Fruit fly (Drosophila melanogaster) whole organism, embryonic: ENCODE measurements around the gene CG8563.
A peak's percentile ranks its signal among the peaks of the same experiment; 100 is the strongest.

ENCODE experiments used
- Abd-B ChIP-seq: fragments of 200-800 bp; sonication (Bioruptor generic); optimal IDR thresholded peaks from 2 replicates; lab custom pipeline; 2018; ENCODE audit warnings: missing biosample characterization, mild to moderate bottlenecking, missing genetic modification characterization, moderate library complexity
- BEAF-32 ChIP-seq: fragments of 200-800 bp; sonication (Bioruptor generic); optimal IDR thresholded peaks from 3 replicates; lab custom pipeline; 2017; ENCODE audit warnings: missing biosample characterization, missing genetic modification characterization, mild to moderate bottlenecking, moderate library complexity, missing genetic modification reagents
- CG12155 ChIP-seq: fragments of 200-800 bp; sonication (Bioruptor generic); optimal IDR thresholded peaks from 3 replicates; lab custom pipeline; 2016; ENCODE audit warnings: missing biosample characterization, missing genetic modification characterization
- CG13296 ChIP-seq: fragments of 200-800 bp; sonication (Bioruptor generic); optimal IDR thresholded peaks from 3 replicates; lab custom pipeline; 2018; ENCODE audit warnings: missing biosample characterization, mild to moderate bottlenecking, missing genetic modification characterization
- CG14014 ChIP-seq: fragments of 200-800 bp; sonication (Bioruptor generic); IDR thresholded peaks from 2 replicates; pipeline ENCODE4 v1.3.6; 2022; ENCODE audit warnings: missing biosample characterization, missing genetic modification characterization
- CG16863 ChIP-seq: fragments of 200-800 bp; sonication (Bioruptor generic); optimal IDR thresholded peaks from 3 replicates; lab custom pipeline; 2016; ENCODE audit warnings: missing biosample characterization, missing genetic modification characterization
- CG1832 ChIP-seq: fragments of 200-800 bp; sonication (Bioruptor generic); optimal IDR thresholded peaks from 2 replicates; lab custom pipeline; 2017; ENCODE audit warnings: missing biosample characterization, mild to moderate bottlenecking, missing genetic modification characterization, inconsistent platforms
- CG30020 ChIP-seq: fragments of 200-800 bp; optimal IDR thresholded peaks from 2 replicates; lab custom pipeline; 2019; ENCODE audit warnings: missing biosample characterization, mild to moderate bottlenecking, missing genetic modification characterization, moderate library complexity
- CG31441 ChIP-seq: fragments of 200-800 bp; sonication (Bioruptor generic); IDR thresholded peaks from 2 replicates; pipeline ENCODE4 v1.3.6; 2022; ENCODE audit warnings: missing biosample characterization, missing genetic modification characterization
- CG3407 ChIP-seq: fragments of 200-800 bp; sonication (Bioruptor generic); optimal IDR thresholded peaks from 2 replicates; lab custom pipeline; 2018; ENCODE audit warnings: missing biosample characterization, mild to moderate bottlenecking, missing genetic modification characterization
- CG5180 ChIP-seq: fragments of 200-800 bp; sonication (Bioruptor generic); optimal IDR thresholded peaks from 3 replicates; lab custom pipeline; 2017; ENCODE audit warnings: missing biosample characterization, missing genetic modification characterization, mild to moderate bottlenecking, moderate library complexity, missing genetic modification reagents
- CG6765 ChIP-seq: fragments of 200-800 bp; sonication (Bioruptor generic); optimal IDR thresholded peaks from 3 replicates; lab custom pipeline; 2017; ENCODE audit warnings: missing biosample characterization, mild to moderate bottlenecking, missing genetic modification characterization
- CG7271 ChIP-seq: fragments of 200-800 bp; sonication (Bioruptor generic); optimal IDR thresholded peaks from 2 replicates; lab custom pipeline; 2018; ENCODE audit warnings: missing biosample characterization, mild to moderate bottlenecking, missing genetic modification characterization, moderate library complexity
- CG7372 ChIP-seq: fragments of 200-800 bp; sonication (Bioruptor generic); IDR thresholded peaks from 2 replicates; pipeline ENCODE4 v1.3.6; 2022; ENCODE audit warnings: missing biosample characterization, missing genetic modification characterization
- CG9215 ChIP-seq: fragments of 200-800 bp; sonication (Bioruptor generic); IDR thresholded peaks from 2 replicates; pipeline ENCODE4 v1.3.6; 2022; ENCODE audit warnings: missing biosample characterization, missing genetic modification characterization
- CG9609 ChIP-seq: fragments of 200-800 bp; sonication (Bioruptor generic); optimal IDR thresholded peaks from 3 replicates; lab custom pipeline; 2016; ENCODE audit warnings: missing biosample characterization, missing genetic modification characterization
- Dfd ChIP-seq, 2 experiments: fragments of >200 bp; optimal IDR thresholded peaks; 2 replicates each; lab custom pipeline; 2017; ENCODE audit warnings: missing biosample characterization in 2 of 2, missing genetic modification characterization in 2 of 2
- Eip74EF ChIP-seq, 2 experiments: fragments of 200-800 bp in 1 of 2; fragments of >200 bp in 1 of 2; sonication (Bioruptor generic) in 1 of 2; optimal IDR thresholded peaks; 2 replicates each; lab custom pipeline; 2017 to 2019; ENCODE audit warnings: missing biosample characterization in 2 of 2, missing genetic modification characterization in 2 of 2, mild to moderate bottlenecking in 1 of 2, moderate library complexity in 1 of 2
- Ets65A ChIP-seq: fragments of 200-800 bp; sonication (Bioruptor generic); peaks from one replicate; lab custom pipeline; 2016; ENCODE audit warnings: missing biosample characterization, missing genetic modification characterization
- GATAe ChIP-seq: fragments of 200-800 bp; sonication (Bioruptor generic); conservative IDR thresholded peaks from 2 replicates; pipeline ENCODE4 v1.3.6; 2022; ENCODE audit warnings: missing biosample characterization, missing genetic modification characterization
- Hr78 ChIP-seq, 2 experiments: fragments of 200-800 bp in 1 of 2; fragments of >200 bp in 1 of 2; sonication (Bioruptor generic) in 1 of 2; optimal IDR thresholded peaks; 2 replicates each; lab custom pipeline; 2017 to 2019; ENCODE audit warnings: missing biosample characterization in 2 of 2, missing genetic modification characterization in 2 of 2, mild to moderate bottlenecking in 1 of 2, moderate library complexity in 1 of 2
- Hsf ChIP-seq: fragments of 200-800 bp; sonication (Bioruptor generic); optimal IDR thresholded peaks from 3 replicates; lab custom pipeline; 2016; ENCODE audit warnings: missing biosample characterization, missing genetic modification characterization
- Rfx ChIP-seq: fragments of 200-800 bp; sonication (Bioruptor generic); IDR thresholded peaks from 2 replicates; pipeline ENCODE4 v1.3.6; 2022; ENCODE audit warnings: missing biosample characterization, missing genetic modification characterization
- Stat92E ChIP-seq, 3 experiments: fragments of >200 bp in 2 of 3; fragments of 200-800 bp in 1 of 3; sonication (Bioruptor generic) in 1 of 3; optimal IDR thresholded peaks; 2 replicates each; lab custom pipeline; 2017 to 2019; ENCODE audit warnings: missing biosample characterization in 3 of 3, missing genetic modification characterization in 3 of 3, mild to moderate bottlenecking in 1 of 3, moderate library complexity in 1 of 3
- ase ChIP-seq: fragments of 200-800 bp; sonication (Bioruptor generic); IDR thresholded peaks from 3 replicates; pipeline ENCODE4 v1.3.6; 2022; ENCODE audit warnings: missing biosample characterization, missing genetic modification characterization
- chinmo ChIP-seq: fragments of 200-800 bp; sonication (Bioruptor generic); IDR thresholded peaks from 4 replicates; pipeline ENCODE4 v1.3.6; 2022; ENCODE audit warnings: missing biosample characterization, missing genetic modification characterization; ENCODE audit not compliant: partially characterized antibody
- ems ChIP-seq: fragments of 200-800 bp; sonication (Bioruptor generic); optimal IDR thresholded peaks from 3 replicates; lab custom pipeline; 2016; ENCODE audit warnings: missing biosample characterization, missing genetic modification characterization
- exex ChIP-seq: fragments of 200-800 bp; sonication (Bioruptor generic); optimal IDR thresholded peaks from 4 replicates; lab custom pipeline; 2018; ENCODE audit warnings: missing biosample characterization, mild to moderate bottlenecking, missing genetic modification characterization, moderate library complexity
- gfzf ChIP-seq: fragments of 200-800 bp; sonication (Bioruptor generic); optimal IDR thresholded peaks from 2 replicates; lab custom pipeline; 2016; ENCODE audit warnings: missing biosample characterization, mild to moderate bottlenecking, missing genetic modification characterization, moderate library complexity
- lab ChIP-seq: fragments of 200-800 bp; sonication (Bioruptor generic); optimal IDR thresholded peaks from 3 replicates; lab custom pipeline; 2017; ENCODE audit warnings: missing biosample characterization, missing genetic modification characterization, mild to moderate bottlenecking, moderate library complexity, missing genetic modification reagents
- lov ChIP-seq, 2 experiments: fragments of 200-800 bp in 1 of 2; fragments of >200 bp in 1 of 2; sonication (Bioruptor generic) in 1 of 2; IDR thresholded peaks in 1 of 2; optimal IDR thresholded peaks in 1 of 2; 2 replicates in 1 of 2; 3 replicates in 1 of 2; pipeline versions ENCODE4 v1.3.6 to Lab custom; 2017 to 2022; ENCODE audit warnings: missing biosample characterization in 1 of 2, missing genetic modification characterization in 1 of 2
- mirr ChIP-seq: fragments of 200-800 bp; sonication (Bioruptor generic); optimal IDR thresholded peaks from 3 replicates; lab custom pipeline; 2018; ENCODE audit warnings: missing biosample characterization, mild to moderate bottlenecking, missing genetic modification characterization
- nau ChIP-seq: fragments of 200-800 bp; sonication (Bioruptor generic); optimal IDR thresholded peaks from 3 replicates; lab custom pipeline; 2017; ENCODE audit warnings: missing biosample characterization, mild to moderate bottlenecking, missing genetic modification characterization, missing genetic modification reagents
- nerfin-1 ChIP-seq: fragments of 200-800 bp; sonication (Bioruptor generic); optimal IDR thresholded peaks from 3 replicates; lab custom pipeline; 2019; ENCODE audit warnings: missing biosample characterization, mild to moderate bottlenecking, missing genetic modification characterization, moderate library complexity
- pnt ChIP-seq: fragments of 200-800 bp; sonication (Bioruptor generic); optimal IDR thresholded peaks from 3 replicates; lab custom pipeline; 2016; ENCODE audit warnings: missing biosample characterization, missing genetic modification characterization
- pzg ChIP-seq: fragments of 200-800 bp; sonication (Bioruptor generic); optimal IDR thresholded peaks from 3 replicates; lab custom pipeline; 2018; ENCODE audit warnings: missing biosample characterization, mild to moderate bottlenecking, missing genetic modification characterization, moderate library complexity
- ranshi ChIP-seq: fragments of 200-800 bp; sonication (Bioruptor generic); IDR thresholded peaks from 2 replicates; pipeline ENCODE4 v1.3.6; 2022; ENCODE audit warnings: missing biosample characterization, missing genetic modification characterization
- ro ChIP-seq: fragments of 200-800 bp; sonication (Bioruptor generic); IDR thresholded peaks from 2 replicates; pipeline ENCODE4 v1.3.6; 2022; ENCODE audit warnings: missing biosample characterization, missing genetic modification characterization
- salm ChIP-seq: fragments of 200-800 bp; sonication (Bioruptor generic); optimal IDR thresholded peaks from 2 replicates; lab custom pipeline; 2018; ENCODE audit warnings: missing biosample characterization, mild to moderate bottlenecking, missing genetic modification characterization
- sens-2 ChIP-seq: fragments of 200-800 bp; sonication (Bioruptor generic); IDR thresholded peaks from 2 replicates; pipeline ENCODE4 v1.3.6; 2022; ENCODE audit warnings: missing biosample characterization, missing genetic modification characterization
- slp2 ChIP-seq: fragments of 200-800 bp; sonication (Bioruptor generic); optimal IDR thresholded peaks from 2 replicates; lab custom pipeline; 2016; ENCODE audit warnings: missing biosample characterization, missing genetic modification characterization
- wor ChIP-seq: fragments of 200-800 bp; sonication (Bioruptor generic); IDR thresholded peaks from 2 replicates; pipeline ENCODE4 v1.3.6; 2022; ENCODE audit warnings: missing biosample characterization, missing genetic modification characterization

CG8563 gene

dm6 chr3L:7381359-7381976, 9.1 kb upstream of the CG8563 start, which contains the start of the genes SMSr and smid (continued):
- TF ChIP-seq nau = no peak
- no peak for TF ChIP-seq CG13296 (GFP tag; lab: Kevin White, UChicago)
- peak; percentile 42 for TF ChIP-seq slp2 (GFP tag; lab: Kevin White, UChicago)
- no peak for TF ChIP-seq salm (tag; lab: Kevin White, UChicago)
- peak in 1 of 3 experiments; percentile 70 for TF ChIP-seq Stat92E (GFP tag; optimal IDR thresholded peaks at IDR 0.05; lab: Kevin White, UChicago)
- TF ChIP-seq Dfd (GFP tag; optimal IDR thresholded peaks at IDR 0.05; lab: Kevin White, UChicago) = peak in 1 of 2 experiments; percentile 52
- TF ChIP-seq pnt (GFP tag; lab: Kevin White, UChicago) = no peak
- TF ChIP-seq nerfin-1 = peak; percentile 45
- peak; percentile 7 for TF ChIP-seq ems (GFP tag; lab: Kevin White, UChicago)
- no peak for TF ChIP-seq CG5180
- peak; percentile 21 for TF ChIP-seq CG3407 (GFP tag; lab: Kevin White, UChicago)

dm6 chr3L:7387814-7388213, 2.7 kb upstream of the CG8563 start, which contains the start of gene CG8564:
Gene CG8564, minus strand, starts transcription at chr3L:7387914.
- TF ChIP-seq CG7372 (no peak), Ets65A (peak; percentile 13), lov (optimal IDR thresholded peaks at IDR 0.05; lab: Kevin White, UChicago) (no peak), lov (GFP tag; IDR thresholded peaks at IDR 0.05; lab: Robert Waterston, UW) (0 out of 3 replicates have a peak, but pooled peaks have one; percentile 37)

dm6 chr3L:7390004-7390403, 538 bp upstream of the CG8563 start:
- TF ChIP-seq Eip74EF (GFP tag; optimal IDR thresholded peaks at IDR 0.05; lab: Kevin White, UChicago) = peak in 1 of 2 experiments; percentile 68
- TF ChIP-seq chinmo (GFP tag; lab: Robert Waterston, UW) = 0 out of 4 replicates have a peak, but pooled peaks have one; percentile 51
- TF ChIP-seq CG9215 (GFP tag; lab: Robert Waterston, UW) = no peak
- TF ChIP-seq BEAF-32 (GFP tag; lab: Kevin White, UChicago) = no peak
- TF ChIP-seq CG30020 = no peak
- no peak for TF ChIP-seq CG14014

dm6 chr3L:7396055-7396454, 5.5 kb downstream of the CG8563 start, which contains the start of gene CG32379:
Gene CG32379, plus strand, starts transcription at chr3L:7396355.
- no peak for TF ChIP-seq CG12155 (GFP tag; lab: Kevin White, UChicago)
- TF ChIP-seq ranshi (GFP tag; lab: Robert Waterston, UW) = no peak

- TF ChIP-seq sens-2 (GFP tag; lab: Robert Waterston, UW) (peak; percentile 69; the same call in 1 of the 2 replicates), ase (GFP tag; lab: Robert Waterston, UW) (no peak), CG31441 (GFP tag; lab: Robert Waterston, UW) (no peak), CG9609 (no peak), exex (tag; lab: Kevin White, UChicago) (peak; percentile 94), GATAe (GFP tag; lab: Robert Waterston, UW) (peak; percentile 52; the same call in 1 of the 2 replicates), lab (GFP tag; lab: Kevin White, UChicago) (no peak), CG6765 (GFP tag; lab: Kevin White, UChicago) (no peak), pzg (no peak), Abd-B (no peak), CG7271 (tag; lab: Kevin White, UChicago) (no peak), CG1832 (no peak), wor (GFP tag; lab: Robert Waterston, UW) (no peak), Hr78 (GFP tag; optimal IDR thresholded peaks at IDR 0.05; lab: Kevin White, UChicago) (peak in 1 of 2 experiments; percentile 5), CG16863 (GFP tag; lab: Kevin White, UChicago) (no peak), ro (GFP tag; lab: Robert Waterston, UW) (no peak), Rfx (GFP tag; lab: Robert Waterston, UW) (no peak), Hsf (GFP tag; lab: Kevin White, UChicago) (no peak), mirr (GFP tag; lab: Kevin White, UChicago) (peak; percentile 54), gfzf (GFP tag; lab: Kevin White, UChicago) (no peak)
Measured at dm6 chr3L:7397979-7398378, 7.4 kb downstream of the CG8563 start, which contains the start of gene CG8562. Gene CG8562, plus strand, starts transcription at chr3L:7398285.
